Worm (Caenorhabditis elegans) whole organism, L3 larva: Measurements from ENCODE around the gene C28H8.8.

Source experiments
- ama-1 ChIP-seq: fragments of 150-350 bp; optimal IDR thresholded peaks from 2 replicates; lab custom pipeline; 2018
- ceh-16 ChIP-seq: sonication (generic microtip); optimal IDR thresholded peaks from 2 replicates; lab custom pipeline; 2017; ENCODE audit warnings: missing biosample characterization, missing genetic modification characterization
- ceh-28 ChIP-seq: fragments of 150-350 bp; optimal IDR thresholded peaks from 2 replicates; lab custom pipeline; 2014; ENCODE audit warnings: missing biosample characterization, missing genetic modification reagents, missing genetic modification characterization
- ceh-82 ChIP-seq: fragments of 150-350 bp; optimal IDR thresholded peaks from 2 replicates; lab custom pipeline; 2014; ENCODE audit warnings: missing biosample characterization, missing genetic modification characterization
- egl-27 ChIP-seq: sonication (generic microtip); optimal IDR thresholded peaks from 4 replicates; lab custom pipeline; 2017; ENCODE audit warnings: missing biosample characterization, missing genetic modification reagents, missing genetic modification characterization
- elt-1 ChIP-seq: fragments of 150-350 bp; optimal IDR thresholded peaks from 2 replicates; lab custom pipeline; 2014; ENCODE audit warnings: missing biosample characterization, missing genetic modification characterization
- elt-2 ChIP-seq: sonication (generic microtip); optimal IDR thresholded peaks from 2 replicates; lab custom pipeline; 2016; ENCODE audit warnings: missing genetic modification reagents, mild to moderate bottlenecking, missing genetic modification characterization, missing compliant biosample characterization
- elt-3 ChIP-seq, 3 experiments: fragments of 150-350 bp in 1 of 3; sonication (generic microtip) in 2 of 3; optimal IDR thresholded peaks; 2 replicates in 2 of 3; 4 replicates in 1 of 3; lab custom pipeline; 2014 to 2017; ENCODE audit warnings: missing biosample characterization in 3 of 3, missing genetic modification characterization in 3 of 3
- eor-1 ChIP-seq, 2 experiments: fragments of 150-350 bp; optimal IDR thresholded peaks; 2 replicates each; lab custom pipeline; 2014 to 2018; ENCODE audit warnings: missing biosample characterization in 2 of 2, missing genetic modification characterization in 2 of 2
- fos-1 ChIP-seq: fragments of 150-350 bp; optimal IDR thresholded peaks from 2 replicates; lab custom pipeline; 2014; ENCODE audit warnings: missing biosample characterization, missing genetic modification characterization
- hmg-11 ChIP-seq: sonication (generic microtip); optimal IDR thresholded peaks from 2 replicates; lab custom pipeline; 2016; ENCODE audit warnings: missing genetic modification characterization, missing compliant biosample characterization
- jun-1 ChIP-seq: fragments of 150-350 bp; optimal IDR thresholded peaks from 2 replicates; lab custom pipeline; 2014; ENCODE audit warnings: missing biosample characterization, missing genetic modification reagents, missing genetic modification characterization
- lin-15B ChIP-seq: fragments of 150-350 bp; optimal IDR thresholded peaks from 2 replicates; lab custom pipeline; 2014; ENCODE audit warnings: missing biosample characterization, missing genetic modification characterization
- lin-39 ChIP-seq: fragments of 150-350 bp; optimal IDR thresholded peaks from 2 replicates; lab custom pipeline; 2018; ENCODE audit warnings: missing biosample characterization, missing genetic modification reagents, missing genetic modification characterization
- lsy-12 ChIP-seq: sonication (generic microtip); optimal IDR thresholded peaks from 2 replicates; lab custom pipeline; 2016; ENCODE audit warnings: mild to moderate bottlenecking, missing genetic modification characterization, missing compliant biosample characterization
- mdl-1 ChIP-seq: fragments of 150-350 bp; optimal IDR thresholded peaks from 2 replicates; lab custom pipeline; 2014; ENCODE audit warnings: missing biosample characterization, missing genetic modification characterization
- mml-1 ChIP-seq: fragments of 150-350 bp; sonication (generic microtip); optimal IDR thresholded peaks from 3 replicates; lab custom pipeline; 2014; ENCODE audit warnings: missing biosample characterization, missing genetic modification characterization
- nfya-1 ChIP-seq: sonication (generic microtip); optimal IDR thresholded peaks from 2 replicates; lab custom pipeline; 2017; ENCODE audit warnings: missing genetic modification characterization, mild to moderate bottlenecking, missing compliant biosample characterization, antibody characterized with exemption, moderate library complexity; ENCODE audit not compliant: insufficient read depth
- nhr-11 ChIP-seq: fragments of 150-350 bp; optimal IDR thresholded peaks from 2 replicates; lab custom pipeline; 2014; ENCODE audit warnings: missing biosample characterization, missing genetic modification characterization
- nhr-12 ChIP-seq: fragments of 150-350 bp; optimal IDR thresholded peaks from 2 replicates; lab custom pipeline; 2014; ENCODE audit warnings: missing biosample characterization, missing genetic modification characterization
- nhr-23 ChIP-seq: fragments of 150-350 bp; optimal IDR thresholded peaks from 2 replicates; lab custom pipeline; 2014; ENCODE audit warnings: missing biosample characterization, missing genetic modification reagents, missing genetic modification characterization
- nhr-237 ChIP-seq: fragments of 150-350 bp; optimal IDR thresholded peaks from 2 replicates; lab custom pipeline; 2014; ENCODE audit warnings: missing biosample characterization, missing genetic modification characterization
- nhr-25 ChIP-seq: sonication (generic microtip); optimal IDR thresholded peaks from 2 replicates; lab custom pipeline; 2017; ENCODE audit warnings: missing biosample characterization, missing genetic modification characterization
- nhr-43 ChIP-seq: sonication (generic microtip); optimal IDR thresholded peaks from 2 replicates; lab custom pipeline; 2016; ENCODE audit warnings: mild to moderate bottlenecking, missing genetic modification characterization, missing compliant biosample characterization; ENCODE audit not compliant: poor library complexity, severe bottlenecking
- nhr-67 ChIP-seq: fragments of 150-350 bp; optimal IDR thresholded peaks from 2 replicates; lab custom pipeline; 2014; ENCODE audit warnings: missing biosample characterization, missing genetic modification characterization
- nhr-76 ChIP-seq: fragments of 150-350 bp; sonication (generic microtip); optimal IDR thresholded peaks from 5 replicates; lab custom pipeline; 2014; ENCODE audit warnings: missing biosample characterization, missing genetic modification characterization
- nhr-77 ChIP-seq: fragments of 150-350 bp; optimal IDR thresholded peaks from 2 replicates; lab custom pipeline; 2014; ENCODE audit warnings: missing biosample characterization, missing genetic modification characterization
- pha-4 ChIP-seq: fragments of 150-350 bp; optimal IDR thresholded peaks from 2 replicates; lab custom pipeline; 2014; ENCODE audit warnings: missing biosample characterization, missing genetic modification reagents, missing genetic modification characterization
- pqm-1 ChIP-seq: fragments of 150-350 bp; optimal IDR thresholded peaks from 2 replicates; lab custom pipeline; 2017; ENCODE audit warnings: missing biosample characterization, missing genetic modification characterization, inconsistent platforms
- tbx-2 ChIP-seq: sonication (generic microtip); optimal IDR thresholded peaks from 2 replicates; lab custom pipeline; 2016; ENCODE audit warnings: mild to moderate bottlenecking, missing genetic modification characterization, missing compliant biosample characterization
- ztf-11 ChIP-seq: fragments of 150-350 bp; optimal IDR thresholded peaks from 2 replicates; lab custom pipeline; 2014; ENCODE audit warnings: missing biosample characterization, missing genetic modification characterization
- ztf-4 ChIP-seq: fragments of 150-350 bp; optimal IDR thresholded peaks from 2 replicates; lab custom pipeline; 2014; ENCODE audit warnings: missing biosample characterization, missing genetic modification characterization

C28H8.8 gene

ce11 chrIII:5839147-5839546 is 49.4 kb downstream of the C28H8.8 start:
- no peak for TF ChIP-seq tbx-2
- no peak for TF ChIP-seq ztf-11 (tag; lab: Kevin White, UChicago)
- TF ChIP-seq nhr-43 (tag; lab: Kevin White, UChicago) = peak; percentile 69
- no peak for TF ChIP-seq ceh-82 (tag; lab: Kevin White, UChicago)
- TF ChIP-seq jun-1 (tag; lab: Kevin White, UChicago) = peak; percentile 31
- TF ChIP-seq lin-39 (tag; lab: Kevin White, UChicago) = no peak
- TF ChIP-seq elt-2 (tag; lab: Kevin White, UChicago) = peak; percentile 76
- no peak for TF ChIP-seq nhr-25 (tag; lab: Kevin White, UChicago)
- peak; percentile 83 for TF ChIP-seq ceh-28 (tag; lab: Kevin White, UChicago)
- TF ChIP-seq elt-3 (tag; optimal IDR thresholded peaks at IDR 0.05; lab: Kevin White, UChicago) = peak in 1 of 3 experiments; percentile 10
- TF ChIP-seq pqm-1 (tag; lab: Kevin White, UChicago) = peak; percentile 83
- no peak for TF ChIP-seq nhr-237 (tag; lab: Kevin White, UChicago)
- TF ChIP-seq eor-1 (tag; optimal IDR thresholded peaks at IDR 0.05; lab: Kevin White, UChicago) = no peak
- peak; percentile 61 for TF ChIP-seq nhr-23 (tag; lab: Kevin White, UChicago)

- TF ChIP-seq tbx-2 = no peak
- TF ChIP-seq ceh-16 (tag; lab: Kevin White, UChicago) = no peak
- TF ChIP-seq mml-1 (tag; lab: Kevin White, UChicago) = no peak
- peak; percentile 44 for TF ChIP-seq nhr-43 (tag; lab: Kevin White, UChicago)
- TF ChIP-seq nhr-76 (tag; lab: Kevin White, UChicago) = no peak
- TF ChIP-seq nhr-11 (tag; lab: Kevin White, UChicago) = no peak
- no peak for TF ChIP-seq nhr-25 (tag; lab: Kevin White, UChicago)
- peak; percentile 59 for TF ChIP-seq elt-1 (tag; lab: Kevin White, UChicago)
- peak; percentile 53 for TF ChIP-seq lsy-12 (tag; lab: Kevin White, UChicago)
- TF ChIP-seq nhr-237 (tag; lab: Kevin White, UChicago) = no peak
- no peak for TF ChIP-seq nhr-67 (tag; lab: Kevin White, UChicago)
- no peak for TF ChIP-seq ceh-82 (tag; lab: Kevin White, UChicago)
- peak; percentile 35 for TF ChIP-seq jun-1 (tag; lab: Kevin White, UChicago)
- no peak for TF ChIP-seq lin-15B
- peak; percentile 93 for TF ChIP-seq pqm-1 (tag; lab: Kevin White, UChicago)
- TF ChIP-seq nhr-12 (tag; lab: Kevin White, UChicago) = no peak
- TF ChIP-seq ztf-4 (tag; lab: Kevin White, UChicago) = no peak
- no peak for TF ChIP-seq nhr-77 (tag; lab: Kevin White, UChicago)
- peak; percentile 75 for TF ChIP-seq pha-4 (tag; lab: Kevin White, UChicago)
- no peak for TF ChIP-seq hmg-11 (tag; lab: Kevin White, UChicago)
- peak; percentile 14 for TF ChIP-seq nfya-1 (tag; lab: Kevin White, UChicago)
- TF ChIP-seq fos-1 = no peak
- TF ChIP-seq mdl-1 (tag; lab: Kevin White, UChicago) = peak; percentile 11
- TF ChIP-seq nhr-23 (tag; lab: Kevin White, UChicago) = peak; percentile 46
- no peak for TF ChIP-seq ceh-28 (tag; lab: Kevin White, UChicago)
- peak; percentile 95 for TF ChIP-seq elt-2 (tag; lab: Kevin White, UChicago)
- no peak for TF ChIP-seq egl-27 (tag; lab: Kevin White, UChicago)
- no peak for TF ChIP-seq lin-39 (tag; lab: Kevin White, UChicago)
- TF ChIP-seq ama-1 (lab: Kevin White, UChicago) = peak; percentile 73
Observed at ce11 chrIII:5838159-5839046, 50.2 kb downstream of the C28H8.8 start.
